Worm (Caenorhabditis elegans): Measurements from ENCODE around the gene arx-2.

DNA sequence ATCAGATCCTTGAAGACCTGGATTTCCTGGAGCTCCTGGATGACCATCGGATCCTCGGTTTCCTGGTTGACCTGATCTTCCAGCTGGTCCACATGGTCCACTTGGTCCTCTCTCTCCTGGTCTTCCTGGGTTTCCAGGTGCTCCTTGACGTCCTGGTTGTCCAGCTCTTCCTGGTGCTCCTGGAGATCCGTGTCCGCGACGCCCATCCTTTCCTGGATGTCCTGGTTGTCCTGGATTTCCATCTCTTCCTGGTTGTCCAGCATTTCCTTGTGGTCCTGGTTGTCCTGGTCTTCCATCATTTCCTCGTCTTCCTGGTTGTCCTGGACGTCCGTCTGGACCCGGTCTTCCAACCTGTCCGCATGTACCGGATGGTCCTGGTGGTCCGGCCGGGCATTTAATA is 46.3 kb downstream of the arx-2 start:
- TF ChIP-seq blmp-1 (tag; optimal IDR thresholded peaks at IDR 0.05) (no peak), C34B4.2 (tag; optimal IDR thresholded peaks at IDR 0.05) (no peak), mep-1 (tag; optimal IDR thresholded peaks at IDR 0.05) (no peak), nhr-12 (tag; optimal IDR thresholded peaks at IDR 0.05) (no peak), unc-130 (tag; optimal IDR thresholded peaks at IDR 0.05) (no peak), ztf-11 (tag; optimal IDR thresholded peaks at IDR 0.05) (no peak), lsy-2 (tag; optimal IDR thresholded peaks at IDR 0.05) (no peak), egl-27 (tag; optimal IDR thresholded peaks at IDR 0.05) (no peak), ztf-4 (tag; optimal IDR thresholded peaks at IDR 0.05) (no peak)

All from whole organism, L1 larva.